Worm (Caenorhabditis elegans): Measurements from ENCODE around the gene ncx-7.
"Not testable (repeated sequence)": the region's sequence is repeated elsewhere in the genome, so short reads cannot be mapped to it uniquely, and the experiment has no call there.

ncx-7 gene

ce11 chrIII:9685959-9686358, 34.1 kb downstream of the ncx-7 start, which contains the start of gene C07A9.10:
C07A9.10 (minus strand) TSS chrIII:9686059.
- TF ChIP-seq unc-62 (GFP tag; optimal IDR thresholded peaks at IDR 0.05): no peak

- not testable (repeated sequence) for TF ChIP-seq unc-62 (GFP tag; optimal IDR thresholded peaks at IDR 0.05)
Observed at ce11 chrIII:9682729-9683128, 37.4 kb downstream of the ncx-7 start, which contains the start of gene C07A9.5. C07A9.5 (minus strand) TSS chrIII:9682829.

- TF ChIP-seq unc-62 (GFP tag; optimal IDR thresholded peaks at IDR 0.05): not testable (repeated sequence)
Observed at ce11 chrIII:9681206-9681605, 38.9 kb downstream of the ncx-7 start, which contains the start of gene C07A9.13. C07A9.13 (minus strand) TSS chrIII:9681306.

- no peak for TF ChIP-seq unc-62 (GFP tag; optimal IDR thresholded peaks at IDR 0.05)
Observed at ce11 chrIII:9678819-9679218, 41.3 kb downstream of the ncx-7 start, which contains the start of gene ugt-60. ugt-60 (minus strand) TSS chrIII:9679051.

ce11 chrIII:9669546-9669945, 50.5 kb downstream of the ncx-7 start:
- TF ChIP-seq unc-62 (GFP tag; optimal IDR thresholded peaks at IDR 0.05): no peak

- no peak for TF ChIP-seq unc-62 (GFP tag; optimal IDR thresholded peaks at IDR 0.05)
Observed at ce11 chrIII:9667591-9668265, 52.4 kb downstream of the ncx-7 start, which contains the start of gene C07A9.9. C07A9.9 (minus strand) TSS chrIII:9667641.

- no peak for TF ChIP-seq unc-62 (GFP tag; optimal IDR thresholded peaks at IDR 0.05)
Observed at ce11 chrIII:9666668-9667067, 53.4 kb downstream of the ncx-7 start.

- TF ChIP-seq unc-62 (GFP tag; optimal IDR thresholded peaks at IDR 0.05): no peak
Observed at ce11 chrIII:9666239-9666638, 53.9 kb downstream of the ncx-7 start.

Measured in whole organism, dauer.